Fruit fly (Drosophila melanogaster): ENCODE measurements around the gene B52.
A peak's percentile ranks its signal among the peaks of the same experiment; 100 is the strongest.

Gene B52

DNA sequence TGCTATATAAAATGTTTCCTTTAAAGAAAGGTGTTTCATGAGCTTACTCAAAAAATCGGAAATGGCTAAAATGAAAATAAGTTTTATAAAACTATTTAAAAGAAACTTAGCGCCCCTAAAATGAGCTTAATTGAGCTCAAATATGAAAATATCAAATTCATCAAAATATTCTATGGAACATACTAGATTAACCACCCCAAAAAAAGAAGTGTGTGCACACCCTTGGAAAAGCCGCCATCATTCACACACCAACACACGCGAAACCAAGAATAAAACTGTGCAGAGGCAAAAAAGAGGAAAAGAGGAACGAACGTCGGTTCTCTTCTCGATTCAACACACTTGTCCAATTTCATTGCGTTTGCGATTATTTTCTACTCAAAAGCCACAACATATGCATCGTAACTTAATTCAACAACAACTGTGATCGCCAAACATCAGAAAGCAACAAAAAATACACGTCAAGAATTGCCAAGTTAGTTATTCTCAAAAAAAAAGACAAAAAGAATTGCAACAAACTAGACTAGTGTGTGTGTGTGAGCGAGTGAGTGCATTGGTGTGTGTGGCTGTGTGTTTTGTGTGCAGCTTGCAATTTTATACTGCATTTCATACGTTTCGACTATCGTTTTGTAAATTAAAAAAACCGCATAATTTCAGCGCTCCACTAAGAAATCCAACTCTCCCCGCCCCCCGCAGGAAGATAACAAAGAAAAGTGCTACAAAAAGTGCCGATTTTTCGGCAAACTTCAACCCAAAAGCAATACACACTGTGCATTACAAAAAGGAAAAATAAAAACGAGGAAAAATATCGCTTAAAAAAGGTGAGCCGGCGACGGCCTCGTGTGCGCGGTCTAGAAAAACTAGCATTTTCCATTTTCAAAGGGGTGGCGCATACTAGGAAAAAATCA is 14.1 kb upstream of the B52 start, which contains the start of gene rin (continued):
- no peak for TF ChIP-seq luna (GFP tag; optimal IDR thresholded peaks at IDR 0.05)
- no peak for TF ChIP-seq CG11560 (tag; IDR thresholded peaks at IDR 0.05)
- no peak for TF ChIP-seq CG3407 (GFP tag; optimal IDR thresholded peaks at IDR 0.05)
- no peak for TF ChIP-seq pb (GFP tag; optimal IDR thresholded peaks at IDR 0.05)
- peak; percentile 8 for TF ChIP-seq CG4617 (GFP tag; optimal IDR thresholded peaks at IDR 0.05; ENCODE audit: borderline replicate concordance)
- TF ChIP-seq CG6689 (GFP tag; IDR thresholded peaks at IDR 0.05), result peak; percentile 84
- TF ChIP-seq crol (GFP tag; IDR thresholded peaks at IDR 0.05), result peak; percentile 38; the same call in 1 of the 2 replicates
- TF ChIP-seq so (GFP tag; IDR thresholded peaks at IDR 0.05), result no peak
- no peak for TF ChIP-seq Sry-β (GFP tag; optimal IDR thresholded peaks at IDR 0.05)
- no peak for TF ChIP-seq lab (GFP tag; optimal IDR thresholded peaks at IDR 0.05)
- TF ChIP-seq bowl (GFP tag; IDR thresholded peaks at IDR 0.05), result no peak
- peak in 1 of 2 experiments; percentile 49 for TF ChIP-seq Trl (optimal IDR thresholded peaks at IDR 0.05)
- no peak for TF ChIP-seq Trl (GFP tag; optimal IDR thresholded peaks at IDR 0.05)
- TF ChIP-seq ssp (GFP tag; IDR thresholded peaks at IDR 0.05), result peak; percentile 9; the same call in 1 of the 2 replicates
- no peak for TF ChIP-seq Lpt (GFP tag; optimal IDR thresholded peaks at IDR 0.05)
- TF ChIP-seq nerfin-1 (tag; optimal IDR thresholded peaks at IDR 0.05), result peak; percentile 23
- TF ChIP-seq CG14710 (tag; optimal IDR thresholded peaks at IDR 0.05), result peak; percentile 99
- peak; percentile 27; the same call in 1 of the 2 replicates for TF ChIP-seq slbo (GFP tag; IDR thresholded peaks at IDR 0.05)
- TF ChIP-seq CG10654 (GFP tag; optimal IDR thresholded peaks at IDR 0.05), result no peak
- TF ChIP-seq MESR4 (GFP tag; optimal IDR thresholded peaks at IDR 0.05), result peak; percentile 49
- TF ChIP-seq Sox102F (GFP tag; optimal IDR thresholded peaks at IDR 0.05), result no peak
- peak; percentile 59; the same call in 1 of the 3 replicates for TF ChIP-seq CG34422 (GFP tag; IDR thresholded peaks at IDR 0.05)
- TF ChIP-seq pfk (GFP tag; optimal IDR thresholded peaks at IDR 0.05), result no peak
- peak; percentile 30; the same call in 1 of the 2 replicates for TF ChIP-seq Rfx (GFP tag; IDR thresholded peaks at IDR 0.05)
- TF ChIP-seq CG17802 (tag; optimal IDR thresholded peaks at IDR 0.05), result peak; percentile 94
- TF ChIP-seq CG11456 (GFP tag; IDR thresholded peaks at IDR 0.05), result no peak
- TF ChIP-seq Doc3 (GFP tag; IDR thresholded peaks at IDR 0.05; ENCODE audit: partially characterized antibody), result 0 out of 3 replicates have a peak, but pooled peaks have one; percentile 9
- TF ChIP-seq abd-A (tag; optimal IDR thresholded peaks at IDR 0.05), result no peak
- TF ChIP-seq stwl (tag; optimal IDR thresholded peaks at IDR 0.05), result peak; percentile 17
- peak; percentile 15 for TF ChIP-seq Fer1 (GFP tag; optimal IDR thresholded peaks at IDR 0.05)
- TF ChIP-seq nom (GFP tag; optimal IDR thresholded peaks at IDR 0.05), result peak; percentile 80
- TF ChIP-seq CG17186 (GFP tag; optimal IDR thresholded peaks at IDR 0.05), result no peak
- TF ChIP-seq CG9932 (GFP tag; IDR thresholded peaks at IDR 0.05), result peak; percentile 71
- peak; percentile 91 for TF ChIP-seq phol (tag; optimal IDR thresholded peaks at IDR 0.05)
- no peak for TF ChIP-seq CkIIα-i1 (GFP tag; IDR thresholded peaks at IDR 0.05)
- TF ChIP-seq dm (GFP tag; optimal IDR thresholded peaks at IDR 0.05), result peak; percentile 2
- peak; percentile 92 for TF ChIP-seq cg (GFP tag; optimal IDR thresholded peaks at IDR 0.05)
- peak; percentile 39 for TF ChIP-seq pzg (GFP tag; optimal IDR thresholded peaks at IDR 0.05)
- TF ChIP-seq CG10267 (tag; optimal IDR thresholded peaks at IDR 0.05), result no peak
- TF ChIP-seq CG17568 (GFP tag; optimal IDR thresholded peaks at IDR 0.05), result no peak
- peak in 1 of 2 experiments; percentile 16 for TF ChIP-seq Eip74EF (GFP tag; optimal IDR thresholded peaks at IDR 0.05)
- peak; percentile 5 for TF ChIP-seq slp2 (GFP tag; optimal IDR thresholded peaks at IDR 0.05)
- 0 out of 4 replicates have a peak, but pooled peaks have one; percentile 72 for TF ChIP-seq chinmo (GFP tag; IDR thresholded peaks at IDR 0.05; ENCODE audit: partially characterized antibody)
- peak; percentile 35 for TF ChIP-seq zf30C (GFP tag; optimal IDR thresholded peaks at IDR 0.05)
- TF ChIP-seq jumu (GFP tag; optimal IDR thresholded peaks at IDR 0.05), result no peak
- TF ChIP-seq bsh (GFP tag; optimal IDR thresholded peaks at IDR 0.05), result peak in 1 of 2 experiments; percentile 80
- TF ChIP-seq CG7963 (GFP tag; IDR thresholded peaks at IDR 0.05; ENCODE audit: partially characterized antibody), result no peak
